Fruit fly (Drosophila melanogaster) whole organism, embryonic: ENCODE data around the gene Tim17a1.

ENCODE experiments used
- BtbVII ChIP-seq: fragments of 200-800 bp; sonication (Bioruptor generic); optimal IDR thresholded peaks from 3 replicates; lab custom pipeline; 2017; ENCODE audit warnings: missing biosample characterization, mild to moderate bottlenecking, missing genetic modification characterization
- CG10543 ChIP-seq: fragments of 200-800 bp; sonication (Bioruptor generic); optimal IDR thresholded peaks from 3 replicates; lab custom pipeline; 2017; ENCODE audit warnings: missing biosample characterization, mild to moderate bottlenecking, missing genetic modification characterization, moderate library complexity
- CG11093 ChIP-seq: fragments of 200-800 bp; sonication (Bioruptor generic); IDR thresholded peaks from 3 replicates; pipeline ENCODE4 v1.3.6; 2022; ENCODE audit warnings: missing biosample characterization, missing genetic modification characterization
- CG11723 ChIP-seq: fragments of 200-800 bp; sonication (Bioruptor generic); optimal IDR thresholded peaks from 2 replicates; lab custom pipeline; 2017; ENCODE audit warnings: missing biosample characterization, mild to moderate bottlenecking, missing genetic modification characterization
- CG12155 ChIP-seq: fragments of 200-800 bp; sonication (Bioruptor generic); optimal IDR thresholded peaks from 3 replicates; lab custom pipeline; 2016; ENCODE audit warnings: missing biosample characterization, missing genetic modification characterization
- CG12391 ChIP-seq: fragments of 200-800 bp; sonication (Bioruptor generic); optimal IDR thresholded peaks from 3 replicates; lab custom pipeline; 2018; ENCODE audit warnings: missing biosample characterization, mild to moderate bottlenecking, missing genetic modification characterization, moderate library complexity
- CG12744 ChIP-seq: fragments of 200-800 bp; sonication (Bioruptor generic); optimal IDR thresholded peaks from 2 replicates; lab custom pipeline; 2016; ENCODE audit warnings: missing biosample characterization, missing genetic modification characterization
- CG12769 ChIP-seq: fragments of 200-800 bp; sonication (Bioruptor generic); optimal IDR thresholded peaks from 2 replicates; lab custom pipeline; 2019; ENCODE audit warnings: missing biosample characterization, mild to moderate bottlenecking, missing genetic modification characterization, moderate library complexity
- CG13894 ChIP-seq: fragments of 200-800 bp; sonication (Bioruptor generic); optimal IDR thresholded peaks from 3 replicates; lab custom pipeline; 2018; ENCODE audit warnings: missing biosample characterization, mild to moderate bottlenecking, missing genetic modification characterization, moderate library complexity
- CG14441 ChIP-seq: fragments of 200-800 bp; sonication (Bioruptor generic); IDR thresholded peaks from 2 replicates; pipeline ENCODE4 v1.3.6; 2022; ENCODE audit warnings: missing biosample characterization, missing genetic modification characterization
- CG1529 ChIP-seq: fragments of 200-800 bp; sonication (Bioruptor generic); optimal IDR thresholded peaks from 3 replicates; lab custom pipeline; 2018; ENCODE audit warnings: missing biosample characterization, missing genetic modification characterization
- CG15514 ChIP-seq: fragments of 200-800 bp; sonication (Bioruptor generic); optimal IDR thresholded peaks from 3 replicates; lab custom pipeline; 2017; ENCODE audit warnings: missing biosample characterization, missing genetic modification characterization, mild to moderate bottlenecking, moderate library complexity, missing genetic modification reagents
- CG15601 ChIP-seq: fragments of 200-800 bp; sonication (Bioruptor generic); optimal IDR thresholded peaks from 3 replicates; lab custom pipeline; 2019; ENCODE audit warnings: missing biosample characterization, mild to moderate bottlenecking, missing genetic modification characterization, moderate library complexity
- CG1647 ChIP-seq: fragments of 200-800 bp; sonication (Bioruptor generic); optimal IDR thresholded peaks from 3 replicates; lab custom pipeline; 2016; ENCODE audit warnings: missing biosample characterization, missing genetic modification characterization
- CG30020 ChIP-seq: fragments of 200-800 bp; optimal IDR thresholded peaks from 2 replicates; lab custom pipeline; 2019; ENCODE audit warnings: missing biosample characterization, mild to moderate bottlenecking, missing genetic modification characterization, moderate library complexity
- CG4404 ChIP-seq: fragments of 200-800 bp; sonication (Bioruptor generic); IDR thresholded peaks from 2 replicates; pipeline ENCODE4 v1.3.6; 2022; ENCODE audit warnings: missing biosample characterization, missing genetic modification characterization
- CG4820 ChIP-seq: fragments of 200-800 bp; sonication (Bioruptor generic); optimal IDR thresholded peaks from 3 replicates; lab custom pipeline; 2016; ENCODE audit warnings: missing biosample characterization, missing genetic modification characterization
- CG6765 ChIP-seq: fragments of 200-800 bp; sonication (Bioruptor generic); optimal IDR thresholded peaks from 3 replicates; lab custom pipeline; 2017; ENCODE audit warnings: missing biosample characterization, mild to moderate bottlenecking, missing genetic modification characterization
- CG6854 ChIP-seq: fragments of 200-800 bp; sonication (Bioruptor generic); optimal IDR thresholded peaks from 3 replicates; lab custom pipeline; 2017; ENCODE audit warnings: missing biosample characterization, mild to moderate bottlenecking, missing genetic modification characterization
- CG8478 ChIP-seq: fragments of >200 bp; optimal IDR thresholded peaks from 2 replicates; lab custom pipeline; 2018
- D ChIP-seq, 2 experiments: fragments of 200-800 bp in 1 of 2; fragments of >200 bp in 1 of 2; sonication (Bioruptor generic) in 1 of 2; optimal IDR thresholded peaks; 2 replicates in 1 of 2; 3 replicates in 1 of 2; lab custom pipeline; 2017; ENCODE audit warnings: mild to moderate bottlenecking in 1 of 2, missing biosample characterization in 1 of 2, missing genetic modification characterization in 1 of 2, missing genetic modification reagents in 1 of 2
- Dfd ChIP-seq, 2 experiments: fragments of >200 bp; optimal IDR thresholded peaks; 2 replicates each; lab custom pipeline; 2017; ENCODE audit warnings: missing biosample characterization in 2 of 2, missing genetic modification characterization in 2 of 2
- Dip2 ChIP-seq: fragments of 200-800 bp; sonication (Bioruptor generic); IDR thresholded peaks from 2 replicates; pipeline ENCODE4 v1.3.6; 2022; ENCODE audit warnings: missing biosample characterization, missing genetic modification characterization
- Fer3 ChIP-seq: fragments of 200-800 bp; sonication (Bioruptor generic); optimal IDR thresholded peaks from 2 replicates; lab custom pipeline; 2018; ENCODE audit warnings: missing biosample characterization, mild to moderate bottlenecking, missing genetic modification characterization, moderate library complexity
- H15 ChIP-seq: fragments of 200-800 bp; sonication (Bioruptor generic); IDR thresholded peaks from 3 replicates; pipeline ENCODE4 v1.3.6; 2022; ENCODE audit warnings: missing biosample characterization, missing genetic modification characterization
- Hr78 ChIP-seq, 2 experiments: fragments of 200-800 bp in 1 of 2; fragments of >200 bp in 1 of 2; sonication (Bioruptor generic) in 1 of 2; optimal IDR thresholded peaks; 2 replicates each; lab custom pipeline; 2017 to 2019; ENCODE audit warnings: missing biosample characterization in 2 of 2, missing genetic modification characterization in 2 of 2, mild to moderate bottlenecking in 1 of 2, moderate library complexity in 1 of 2
- Lhr ChIP-seq: fragments of 200-800 bp; sonication (Bioruptor generic); optimal IDR thresholded peaks from 3 replicates; lab custom pipeline; 2017; ENCODE audit warnings: mild to moderate bottlenecking, missing biosample characterization, missing genetic modification reagents, missing genetic modification characterization
- Lim3 ChIP-seq: fragments of 200-800 bp; sonication (Bioruptor generic); IDR thresholded peaks from 2 replicates; pipeline ENCODE4 v1.3.6; 2022; ENCODE audit warnings: missing biosample characterization, missing genetic modification characterization
- Side ChIP-seq: fragments of 200-800 bp; sonication (Bioruptor generic); optimal IDR thresholded peaks from 2 replicates; lab custom pipeline; 2016; ENCODE audit warnings: missing biosample characterization, missing genetic modification characterization
- YL-1 ChIP-seq: fragments of 200-800 bp; sonication (Bioruptor generic); optimal IDR thresholded peaks from 3 replicates; lab custom pipeline; 2017; ENCODE audit warnings: missing biosample characterization, mild to moderate bottlenecking, missing genetic modification characterization
- abd-A ChIP-seq: fragments of 200-800 bp; sonication (Bioruptor generic); optimal IDR thresholded peaks from 3 replicates; lab custom pipeline; 2019; ENCODE audit warnings: missing biosample characterization, mild to moderate bottlenecking, missing genetic modification characterization, moderate library complexity
- ac ChIP-seq: fragments of 200-800 bp; sonication (Bioruptor generic); optimal IDR thresholded peaks from 3 replicates; lab custom pipeline; 2017; ENCODE audit warnings: missing biosample characterization, mild to moderate bottlenecking, missing genetic modification characterization
- ap ChIP-seq: fragments of 200-800 bp; sonication (Bioruptor generic); IDR thresholded peaks from 2 replicates; pipeline ENCODE4 v1.3.6; 2022; ENCODE audit warnings: missing biosample characterization, missing genetic modification characterization
- chn ChIP-seq: fragments of 200-800 bp; sonication (Bioruptor generic); optimal IDR thresholded peaks from 2 replicates; lab custom pipeline; 2016; ENCODE audit warnings: missing biosample characterization, missing genetic modification characterization
- corto ChIP-seq: fragments of 200-800 bp; sonication (Bioruptor generic); optimal IDR thresholded peaks from 2 replicates; lab custom pipeline; 2016; ENCODE audit warnings: missing biosample characterization, mild to moderate bottlenecking, missing genetic modification characterization, moderate library complexity
- crc ChIP-seq: fragments of 200-800 bp; sonication (Bioruptor generic); optimal IDR thresholded peaks from 2 replicates; lab custom pipeline; 2016; ENCODE audit warnings: missing biosample characterization, missing genetic modification characterization
- grn ChIP-seq: fragments of 200-800 bp; sonication (Bioruptor generic); optimal IDR thresholded peaks from 3 replicates; lab custom pipeline; 2017; ENCODE audit warnings: missing biosample characterization, missing genetic modification characterization
- kay ChIP-seq: fragments of 200-800 bp; sonication (Bioruptor generic); optimal IDR thresholded peaks from 2 replicates; lab custom pipeline; 2016; ENCODE audit warnings: missing biosample characterization, missing genetic modification characterization
- knrl ChIP-seq: fragments of 200-800 bp; sonication (Bioruptor generic); IDR thresholded peaks from 3 replicates; pipeline ENCODE4 v1.3.6; 2022; ENCODE audit warnings: missing biosample characterization, missing genetic modification characterization; ENCODE audit not compliant: partially characterized antibody
- lab ChIP-seq: fragments of 200-800 bp; sonication (Bioruptor generic); optimal IDR thresholded peaks from 3 replicates; lab custom pipeline; 2017; ENCODE audit warnings: missing biosample characterization, missing genetic modification characterization, mild to moderate bottlenecking, moderate library complexity, missing genetic modification reagents
- nerfin-2 ChIP-seq: fragments of 200-800 bp; sonication (Bioruptor generic); IDR thresholded peaks from 2 replicates; pipeline ENCODE4 v1.3.6; 2022; ENCODE audit warnings: missing biosample characterization, missing genetic modification characterization; ENCODE audit not compliant: partially characterized antibody
- pan ChIP-seq, 4 experiments: fragments of >200 bp in 3 of 4; fragments of 200-800 bp in 1 of 4; sonication (Bioruptor generic) in 1 of 4; optimal IDR thresholded peaks in 3 of 4; IDR thresholded peaks in 1 of 4; 2 replicates each; pipeline versions ENCODE4 v1.3.6 to Lab custom; 2017 to 2022; ENCODE audit warnings: missing biosample characterization in 2 of 4, missing genetic modification characterization in 2 of 4, mixed read lengths in 1 of 4
- ranshi ChIP-seq: fragments of 200-800 bp; sonication (Bioruptor generic); IDR thresholded peaks from 2 replicates; pipeline ENCODE4 v1.3.6; 2022; ENCODE audit warnings: missing biosample characterization, missing genetic modification characterization
- rib ChIP-seq: fragments of 200-800 bp; sonication (Bioruptor generic); IDR thresholded peaks from 2 replicates; pipeline ENCODE4 v1.3.6; 2022; ENCODE audit warnings: missing biosample characterization, missing genetic modification characterization
- salm ChIP-seq: fragments of 200-800 bp; sonication (Bioruptor generic); optimal IDR thresholded peaks from 2 replicates; lab custom pipeline; 2018; ENCODE audit warnings: missing biosample characterization, mild to moderate bottlenecking, missing genetic modification characterization
- stwl ChIP-seq: fragments of 200-800 bp; sonication (Bioruptor generic); optimal IDR thresholded peaks from 3 replicates; lab custom pipeline; 2018; ENCODE audit warnings: missing biosample characterization, mild to moderate bottlenecking, missing genetic modification characterization, moderate library complexity
- tup ChIP-seq: fragments of 200-800 bp; sonication (Bioruptor generic); optimal IDR thresholded peaks from 2 replicates; lab custom pipeline; 2016; ENCODE audit warnings: missing biosample characterization, mild to moderate bottlenecking, missing genetic modification characterization, moderate library complexity

Tim17a1 gene

dm6 chr3R:12329827-12330226, 34.7 kb downstream of the Tim17a1 start (continued):
- no peak for TF ChIP-seq crc (GFP tag; lab: Kevin White, UChicago)
- TF ChIP-seq pan (optimal IDR thresholded peaks at IDR 0.05; lab: Kevin White, UChicago), result no peak
- no peak for TF ChIP-seq pan (GFP tag; optimal IDR thresholded peaks at IDR 0.05 in 1 of 2, IDR thresholded peaks at IDR 0.05 in 1 of 2)
- TF ChIP-seq CG15514 (GFP tag; lab: Kevin White, UChicago), result no peak
- no peak for TF ChIP-seq Lim3 (GFP tag; lab: Robert Waterston, UW)
- TF ChIP-seq corto (GFP tag; lab: Kevin White, UChicago), result no peak
- no peak for TF ChIP-seq CG12391 (tag; lab: Kevin White, UChicago)
- TF ChIP-seq chn (GFP tag; lab: Kevin White, UChicago), result no peak
- TF ChIP-seq knrl (GFP tag; lab: Robert Waterston, UW), result no peak
- TF ChIP-seq D (optimal IDR thresholded peaks at IDR 0.05; lab: Kevin White, UChicago), result no peak
- TF ChIP-seq D (GFP tag; optimal IDR thresholded peaks at IDR 0.05; lab: Kevin White, UChicago), result no peak
- TF ChIP-seq, all 482 proteins: peak for 10

- no peak for TF ChIP-seq CG11723 (GFP tag; lab: Kevin White, UChicago)
- TF ChIP-seq BtbVII (GFP tag; lab: Kevin White, UChicago), result no peak
- TF ChIP-seq nerfin-2 (GFP tag; lab: Robert Waterston, UW), result no peak
- TF ChIP-seq CG30020 (tag; lab: Kevin White, UChicago), result no peak
- TF ChIP-seq CG8478, result no peak
- TF ChIP-seq Hr78 (GFP tag; optimal IDR thresholded peaks at IDR 0.05; lab: Kevin White, UChicago), result no peak
- TF ChIP-seq CG12769 (tag; lab: Kevin White, UChicago), result no peak
- no peak for TF ChIP-seq CG14441 (GFP tag; lab: Robert Waterston, UW)
- no peak for TF ChIP-seq lab (GFP tag; lab: Kevin White, UChicago)
- TF ChIP-seq Dfd (GFP tag; optimal IDR thresholded peaks at IDR 0.05; lab: Kevin White, UChicago), result no peak
- no peak for TF ChIP-seq CG1529 (GFP tag; lab: Kevin White, UChicago)
- TF ChIP-seq CG4820 (GFP tag; lab: Kevin White, UChicago), result no peak
- TF ChIP-seq CG10543 (GFP tag; lab: Kevin White, UChicago), result no peak
- TF ChIP-seq CG1647 (GFP tag; lab: Kevin White, UChicago), result no peak
- no peak for TF ChIP-seq Lhr
- no peak for TF ChIP-seq H15 (GFP tag; lab: Robert Waterston, UW)
- TF ChIP-seq kay (GFP tag; lab: Kevin White, UChicago), result no peak
Measured at dm6 chr3R:12326855-12327254, 37.6 kb downstream of the Tim17a1 start.

dm6 chr3R:12323221-12323620, 41.3 kb downstream of the Tim17a1 start, which contains the start of gene CG10013:
TSS of gene CG10013 (plus strand) at chr3R:12323521.
- TF ChIP-seq stwl, result peak; percentile 23
- no peak for TF ChIP-seq ap (GFP tag; lab: Robert Waterston, UW)
- no peak for TF ChIP-seq YL-1
- no peak for TF ChIP-seq CG13894
- TF ChIP-seq ranshi (GFP tag; lab: Robert Waterston, UW), result no peak
- no peak for TF ChIP-seq Fer3
- TF ChIP-seq rib (GFP tag; lab: Robert Waterston, UW), result no peak

DNA sequence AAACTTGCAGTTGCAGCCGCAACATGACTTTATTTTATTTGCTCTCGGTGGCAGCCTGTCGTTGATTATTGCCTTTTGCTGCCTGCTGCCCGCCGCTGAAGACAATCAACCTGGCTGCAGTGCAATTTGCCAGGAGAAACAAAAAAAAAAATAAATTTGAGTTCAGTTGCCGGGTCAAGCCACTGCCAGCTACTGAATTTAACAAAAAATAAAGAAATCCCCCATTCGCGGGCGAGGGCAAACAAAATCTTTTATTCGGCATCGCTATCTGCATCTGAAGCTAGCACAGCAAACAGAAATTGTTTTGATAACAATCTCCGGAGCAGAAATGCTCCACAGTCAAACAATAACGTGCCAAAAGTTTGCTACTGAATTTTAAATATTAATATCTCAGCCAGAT, 47.2 kb downstream of the Tim17a1 start:
- TF ChIP-seq CG12744 (GFP tag; lab: Kevin White, UChicago) (no peak), ac (GFP tag; lab: Kevin White, UChicago) (no peak), grn (GFP tag; lab: Kevin White, UChicago) (no peak), rib (GFP tag; lab: Robert Waterston, UW) (no peak), CG4404 (GFP tag; lab: Robert Waterston, UW) (no peak), CG12155 (no peak), tup (GFP tag; lab: Kevin White, UChicago) (no peak), abd-A (no peak), Side (GFP tag; lab: Kevin White, UChicago) (no peak), CG15601 (tag; lab: Kevin White, UChicago) (no peak), CG6854 (GFP tag; lab: Kevin White, UChicago) (no peak), CG11093 (GFP tag; lab: Robert Waterston, UW) (no peak), salm (tag; lab: Kevin White, UChicago) (no peak), Dip2 (GFP tag; lab: Robert Waterston, UW) (no peak), CG6765 (no peak)
